Fruit fly (Drosophila melanogaster) whole organism, embryonic: ENCODE measurements around the gene mag.

Experiments
- Aef1 ChIP-seq: fragments of 200-800 bp; sonication (Bioruptor generic); IDR thresholded peaks from 3 replicates; pipeline ENCODE4 v1.3.6; 2022; ENCODE audit warnings: missing biosample characterization, missing genetic modification characterization
- CG10147 ChIP-seq: fragments of 200-800 bp; sonication (Bioruptor generic); optimal IDR thresholded peaks from 2 replicates; lab custom pipeline; 2019; ENCODE audit warnings: missing biosample characterization, mild to moderate bottlenecking, missing genetic modification characterization, moderate library complexity
- CG10267 ChIP-seq: fragments of 200-800 bp; sonication (Bioruptor generic); optimal IDR thresholded peaks from 2 replicates; lab custom pipeline; 2018; ENCODE audit warnings: missing biosample characterization, mild to moderate bottlenecking, missing genetic modification characterization, moderate library complexity
- CG10431 ChIP-seq: fragments of 200-800 bp; sonication (Bioruptor generic); optimal IDR thresholded peaks from 3 replicates; lab custom pipeline; 2018; ENCODE audit warnings: missing biosample characterization, mild to moderate bottlenecking, missing genetic modification characterization
- CG10959 ChIP-seq: fragments of 200-800 bp; sonication (Bioruptor generic); IDR thresholded peaks from 2 replicates; pipeline ENCODE4 v1.3.6; 2022; ENCODE audit warnings: missing biosample characterization, missing genetic modification characterization
- CG11456 ChIP-seq: fragments of 200-800 bp; sonication (Bioruptor generic); IDR thresholded peaks from 3 replicates; pipeline ENCODE4 v1.3.6; 2022; ENCODE audit warnings: missing biosample characterization, missing genetic modification characterization
- CG12155 ChIP-seq: fragments of 200-800 bp; sonication (Bioruptor generic); optimal IDR thresholded peaks from 3 replicates; lab custom pipeline; 2016; ENCODE audit warnings: missing biosample characterization, missing genetic modification characterization
- CG13296 ChIP-seq: fragments of 200-800 bp; sonication (Bioruptor generic); optimal IDR thresholded peaks from 3 replicates; lab custom pipeline; 2018; ENCODE audit warnings: missing biosample characterization, mild to moderate bottlenecking, missing genetic modification characterization
- CG13894 ChIP-seq: fragments of 200-800 bp; sonication (Bioruptor generic); optimal IDR thresholded peaks from 3 replicates; lab custom pipeline; 2018; ENCODE audit warnings: missing biosample characterization, mild to moderate bottlenecking, missing genetic modification characterization, moderate library complexity
- CG14667 ChIP-seq: fragments of 200-800 bp; sonication (Bioruptor generic); IDR thresholded peaks from 2 replicates; pipeline ENCODE4 v1.3.6; 2022; ENCODE audit warnings: missing biosample characterization, missing genetic modification characterization
- CG14860 ChIP-seq: fragments of 200-800 bp; sonication (Bioruptor generic); IDR thresholded peaks from 3 replicates; pipeline ENCODE4 v1.3.6; 2022; ENCODE audit warnings: missing biosample characterization, missing genetic modification characterization; ENCODE audit not compliant: partially characterized antibody
- CG15479 ChIP-seq: fragments of 200-800 bp; sonication (Bioruptor generic); optimal IDR thresholded peaks from 3 replicates; lab custom pipeline; 2019; ENCODE audit warnings: missing biosample characterization, mild to moderate bottlenecking, missing genetic modification characterization, moderate library complexity
- CG16813 ChIP-seq: fragments of 200-800 bp; sonication (Bioruptor generic); IDR thresholded peaks from 3 replicates; pipeline ENCODE4 v1.3.6; 2022; ENCODE audit warnings: missing biosample characterization, missing genetic modification characterization; ENCODE audit not compliant: partially characterized antibody
- CG16815 ChIP-seq: fragments of 200-800 bp; sonication (Bioruptor generic); optimal IDR thresholded peaks from 3 replicates; lab custom pipeline; 2017; ENCODE audit warnings: missing biosample characterization, mild to moderate bottlenecking, missing genetic modification characterization
- CG18619 ChIP-seq: fragments of 200-800 bp; sonication (Bioruptor generic); optimal IDR thresholded peaks from 3 replicates; lab custom pipeline; 2017; ENCODE audit warnings: missing biosample characterization, mild to moderate bottlenecking, missing genetic modification characterization
- CG3281 ChIP-seq: fragments of 200-800 bp; sonication (Bioruptor generic); optimal IDR thresholded peaks from 3 replicates; lab custom pipeline; 2017; ENCODE audit warnings: missing biosample characterization, mild to moderate bottlenecking, missing genetic modification characterization
- CG3995 ChIP-seq: fragments of 200-800 bp; sonication (Bioruptor generic); optimal IDR thresholded peaks from 3 replicates; lab custom pipeline; 2016; ENCODE audit warnings: missing biosample characterization, missing genetic modification characterization
- CG4282 ChIP-seq: fragments of 200-800 bp; sonication (Bioruptor generic); optimal IDR thresholded peaks from 2 replicates; lab custom pipeline; 2016; ENCODE audit warnings: missing biosample characterization, missing genetic modification characterization
- CG6654 ChIP-seq: fragments of 200-800 bp; sonication (Bioruptor generic); optimal IDR thresholded peaks from 2 replicates; lab custom pipeline; 2017; ENCODE audit warnings: missing biosample characterization, mild to moderate bottlenecking, missing genetic modification characterization
- CG6683 ChIP-seq: fragments of 200-800 bp; sonication (Bioruptor generic); optimal IDR thresholded peaks from 2 replicates; lab custom pipeline; 2017; ENCODE audit warnings: missing biosample characterization, mild to moderate bottlenecking, missing genetic modification characterization, missing genetic modification reagents
- CG6689 ChIP-seq: fragments of 200-800 bp; sonication (Bioruptor generic); IDR thresholded peaks from 2 replicates; pipeline ENCODE4 v1.3.6; 2022; ENCODE audit warnings: missing biosample characterization, missing genetic modification characterization
- CG7357 ChIP-seq: fragments of 200-800 bp; sonication (Bioruptor generic); IDR thresholded peaks from 3 replicates; pipeline ENCODE4 v1.3.6; 2022; ENCODE audit warnings: missing biosample characterization, missing genetic modification characterization
- CG7928 ChIP-seq: fragments of 200-800 bp; sonication (Bioruptor generic); optimal IDR thresholded peaks from 2 replicates; lab custom pipeline; 2017; ENCODE audit warnings: missing biosample characterization, mild to moderate bottlenecking, missing genetic modification characterization
- CG9932 ChIP-seq: fragments of 200-800 bp; sonication (Bioruptor generic); IDR thresholded peaks from 2 replicates; pipeline ENCODE4 v1.3.6; 2022; ENCODE audit warnings: missing biosample characterization, missing genetic modification characterization
- Chrac-16 ChIP-seq: fragments of 200-800 bp; sonication (Bioruptor generic); optimal IDR thresholded peaks from 3 replicates; lab custom pipeline; 2016; ENCODE audit warnings: missing biosample characterization, missing genetic modification characterization
- Drgx ChIP-seq: fragments of 200-800 bp; sonication (Bioruptor generic); IDR thresholded peaks from 2 replicates; pipeline ENCODE4 v1.3.6; 2022; ENCODE audit warnings: missing biosample characterization, missing genetic modification characterization
- E2f1 ChIP-seq: fragments of 200-800 bp; sonication (Bioruptor generic); IDR thresholded peaks from 2 replicates; pipeline ENCODE4 v1.3.6; 2022; ENCODE audit warnings: missing biosample characterization, missing genetic modification characterization
- Ets65A ChIP-seq: fragments of 200-800 bp; sonication (Bioruptor generic); peaks from one replicate; lab custom pipeline; 2016; ENCODE audit warnings: missing biosample characterization, missing genetic modification characterization
- Ets97D ChIP-seq: fragments of 200-800 bp; sonication (Bioruptor generic); optimal IDR thresholded peaks from 3 replicates; lab custom pipeline; 2016; ENCODE audit warnings: missing biosample characterization, missing genetic modification characterization
- Fer2 ChIP-seq: fragments of 200-800 bp; sonication (Bioruptor generic); optimal IDR thresholded peaks from 2 replicates; lab custom pipeline; 2018; ENCODE audit warnings: missing biosample characterization, mild to moderate bottlenecking, missing genetic modification characterization, moderate library complexity
- H2.0 ChIP-seq: fragments of 200-800 bp; sonication (Bioruptor generic); IDR thresholded peaks from 2 replicates; pipeline ENCODE4 v1.3.6; 2022; ENCODE audit warnings: missing biosample characterization, missing genetic modification characterization
- HLHmδ ChIP-seq: fragments of 200-800 bp; sonication (Bioruptor generic); optimal IDR thresholded peaks from 2 replicates; lab custom pipeline; 2018; ENCODE audit warnings: missing biosample characterization, mild to moderate bottlenecking, missing genetic modification characterization, moderate library complexity
- Hmx ChIP-seq: fragments of 200-800 bp; sonication (Bioruptor generic); optimal IDR thresholded peaks from 2 replicates; lab custom pipeline; 2016; ENCODE audit warnings: missing biosample characterization, missing genetic modification characterization
- Meics ChIP-seq: fragments of 200-800 bp; sonication (Bioruptor generic); optimal IDR thresholded peaks from 2 replicates; lab custom pipeline; 2017; ENCODE audit warnings: missing biosample characterization, mild to moderate bottlenecking, missing genetic modification characterization
- NfI ChIP-seq: fragments of 200-800 bp; sonication (Bioruptor generic); optimal IDR thresholded peaks from 3 replicates; lab custom pipeline; 2018; ENCODE audit warnings: missing biosample characterization, mild to moderate bottlenecking, missing genetic modification characterization, moderate library complexity
- cas ChIP-seq: fragments of 200-800 bp; sonication (Bioruptor generic); IDR thresholded peaks from 2 replicates; pipeline ENCODE4 v1.3.6; 2022; ENCODE audit warnings: missing biosample characterization, missing genetic modification characterization
- caup ChIP-seq: fragments of 200-800 bp; sonication (Bioruptor generic); optimal IDR thresholded peaks from 3 replicates; lab custom pipeline; 2017; ENCODE audit warnings: missing biosample characterization, mild to moderate bottlenecking, missing genetic modification characterization, moderate library complexity; ENCODE audit not compliant: severe bottlenecking
- chn ChIP-seq: fragments of 200-800 bp; sonication (Bioruptor generic); optimal IDR thresholded peaks from 2 replicates; lab custom pipeline; 2016; ENCODE audit warnings: missing biosample characterization, missing genetic modification characterization
- dysf ChIP-seq: fragments of 200-800 bp; sonication (Bioruptor generic); IDR thresholded peaks from 3 replicates; pipeline ENCODE4 v1.3.6; 2022; ENCODE audit warnings: missing biosample characterization, missing genetic modification characterization
- fd64A ChIP-seq: fragments of 200-800 bp; sonication (Bioruptor generic); optimal IDR thresholded peaks from 3 replicates; lab custom pipeline; 2018; ENCODE audit warnings: missing biosample characterization, mild to moderate bottlenecking, missing genetic modification characterization
- gcm2 ChIP-seq: fragments of 200-800 bp; sonication (Bioruptor generic); optimal IDR thresholded peaks from 2 replicates; lab custom pipeline; 2016; ENCODE audit warnings: missing biosample characterization, missing genetic modification characterization
- gro ChIP-seq: fragments of 200-800 bp; sonication (Bioruptor generic); optimal IDR thresholded peaks from 2 replicates; lab custom pipeline; 2016; ENCODE audit warnings: missing biosample characterization, missing genetic modification characterization
- kay ChIP-seq: fragments of 200-800 bp; sonication (Bioruptor generic); optimal IDR thresholded peaks from 2 replicates; lab custom pipeline; 2016; ENCODE audit warnings: missing biosample characterization, missing genetic modification characterization
- lilli ChIP-seq: fragments of 200-800 bp; sonication (Bioruptor generic); optimal IDR thresholded peaks from 3 replicates; lab custom pipeline; 2016; ENCODE audit warnings: missing biosample characterization, missing genetic modification characterization
- pros ChIP-seq: fragments of 200-800 bp; sonication (Bioruptor generic); optimal IDR thresholded peaks from 3 replicates; lab custom pipeline; 2019; ENCODE audit warnings: missing biosample characterization, mild to moderate bottlenecking, missing genetic modification characterization, moderate library complexity
- sim ChIP-seq: fragments of 200-800 bp; sonication (Bioruptor generic); IDR thresholded peaks from 2 replicates; pipeline ENCODE4 v1.3.6; 2022; ENCODE audit warnings: missing biosample characterization, missing genetic modification characterization
- tin ChIP-seq: fragments of 200-800 bp; sonication (Bioruptor generic); optimal IDR thresholded peaks from 3 replicates; lab custom pipeline; 2016; ENCODE audit warnings: missing biosample characterization, missing genetic modification characterization
- unpg ChIP-seq: fragments of 200-800 bp; sonication (Bioruptor generic); optimal IDR thresholded peaks from 3 replicates; lab custom pipeline; 2018; ENCODE audit warnings: missing biosample characterization, mild to moderate bottlenecking, missing genetic modification characterization, moderate library complexity
- vfl ChIP-seq: fragments of 200-800 bp; sonication (Bioruptor generic); optimal IDR thresholded peaks from 2 replicates; lab custom pipeline; 2016; ENCODE audit warnings: missing biosample characterization, missing genetic modification characterization
- z ChIP-seq: fragments of 200-800 bp; sonication (Bioruptor generic); IDR thresholded peaks from 3 replicates; pipeline ENCODE4 v1.3.6; 2022; ENCODE audit warnings: missing biosample characterization, missing genetic modification characterization

mag gene

DNA sequence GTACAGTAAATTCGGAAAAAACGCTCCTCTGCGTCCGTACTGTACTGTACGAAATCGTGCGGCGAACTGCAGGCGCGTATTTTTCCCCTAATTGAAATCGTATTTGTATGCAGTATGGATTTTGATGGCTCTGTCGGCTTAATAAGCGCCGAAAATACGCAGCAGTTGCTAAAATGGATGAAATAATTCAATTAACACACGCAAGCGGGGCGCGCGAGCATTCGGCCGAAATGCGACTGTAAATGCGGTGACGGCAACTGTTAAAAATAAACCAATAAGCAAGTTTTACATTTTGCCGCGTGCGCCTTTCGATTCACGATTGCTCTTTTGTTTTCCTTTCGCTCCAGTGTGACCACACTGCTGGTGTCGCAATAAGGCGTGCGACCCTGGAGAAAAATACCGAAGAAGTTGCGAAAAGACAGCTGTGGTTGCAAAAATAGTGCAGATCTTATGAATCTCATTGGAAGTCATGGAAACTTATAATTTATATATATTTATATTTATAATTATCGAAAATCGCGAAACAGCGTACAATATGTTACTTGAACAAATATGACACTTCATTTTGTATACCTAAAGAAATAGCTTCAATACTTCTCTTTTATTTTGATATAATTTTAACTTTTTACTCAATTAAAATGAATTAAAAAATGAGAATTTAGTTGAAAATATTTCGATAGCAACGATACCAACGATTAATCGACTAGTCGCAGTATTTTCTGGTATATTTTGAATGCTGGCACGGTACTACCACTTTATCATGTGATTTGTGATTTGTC is 12.7 kb downstream of the mag start, which contains the start of the genes CG32428 and CG5969 (continued):
- TF ChIP-seq CG13894 (peak; percentile 53), lilli (GFP tag; lab: Kevin White, UChicago) (peak; percentile 34), CG10959 (GFP tag; lab: Robert Waterston, UW) (no peak), chn (GFP tag; lab: Kevin White, UChicago) (peak; percentile 4), pros (GFP tag; lab: Kevin White, UChicago) (no peak), CG3995 (GFP tag; lab: Kevin White, UChicago) (peak; percentile 95), CG7357 (GFP tag; lab: Robert Waterston, UW) (peak; percentile 52; the same call in 2 of the 3 replicates), kay (GFP tag; lab: Kevin White, UChicago) (peak; percentile 1), sim (GFP tag; lab: Robert Waterston, UW) (no peak), CG16815 (peak; percentile 23), CG16813 (GFP tag; lab: Robert Waterston, UW) (no peak), CG3281 (GFP tag; lab: Kevin White, UChicago) (peak; percentile 63), CG15479 (peak; percentile 81), H2.0 (GFP tag; lab: Robert Waterston, UW) (peak; percentile 71), z (no peak), tin (GFP tag; lab: Kevin White, UChicago) (no peak), fd64A (GFP tag; lab: Kevin White, UChicago) (no peak), CG18619 (GFP tag; lab: Kevin White, UChicago) (peak; percentile 58), gro (peak; percentile 9), HLHmδ (GFP tag; lab: Kevin White, UChicago) (peak; percentile 34), unpg (GFP tag; lab: Kevin White, UChicago) (peak; percentile 67), CG12155 (GFP tag; lab: Kevin White, UChicago) (peak; percentile 28), Meics (GFP tag; lab: Kevin White, UChicago) (peak; percentile 79), Chrac-16 (GFP tag; lab: Kevin White, UChicago) (peak; percentile 27), CG6683 (GFP tag; lab: Kevin White, UChicago) (no peak), CG10431 (no peak), E2f1 (GFP tag; lab: Robert Waterston, UW) (peak; percentile 60; the same call in 1 of the 2 replicates), caup (GFP tag; lab: Kevin White, UChicago) (peak; percentile 65), CG14667 (GFP tag; lab: Robert Waterston, UW) (peak; percentile 54), Fer2 (tag; lab: Kevin White, UChicago) (peak; percentile 52), gcm2 (GFP tag; lab: Kevin White, UChicago) (no peak), Ets65A (GFP tag; lab: Kevin White, UChicago) (peak; percentile 79), CG11456 (GFP tag; lab: Robert Waterston, UW) (peak; percentile 71), CG9932 (GFP tag; lab: Robert Waterston, UW) (peak; percentile 80), CG10147 (GFP tag; lab: Kevin White, UChicago) (peak; percentile 65), CG4282 (GFP tag; lab: Kevin White, UChicago) (no peak), CG6689 (no peak; the same call in 1 of the 2 replicates), Aef1 (GFP tag; lab: Robert Waterston, UW) (peak; percentile 68), CG14860 (GFP tag; lab: Robert Waterston, UW) (no peak), vfl (no peak), Drgx (peak; percentile 84), CG6654 (GFP tag; lab: Kevin White, UChicago) (peak; percentile 4), CG10267 (tag; lab: Kevin White, UChicago) (peak; percentile 60), cas (GFP tag; lab: Robert Waterston, UW) (no peak), NfI (GFP tag; lab: Kevin White, UChicago) (peak; percentile 67), Ets97D (GFP tag; lab: Kevin White, UChicago) (peak; percentile 39), CG13296 (GFP tag; lab: Kevin White, UChicago) (peak; percentile 44), dysf (peak; percentile 67), Hmx (no peak), CG7928 (GFP tag; lab: Kevin White, UChicago) (peak; percentile 33)
